Worm (Caenorhabditis elegans): ENCODE measurements around the gene snai-1.

DNA sequence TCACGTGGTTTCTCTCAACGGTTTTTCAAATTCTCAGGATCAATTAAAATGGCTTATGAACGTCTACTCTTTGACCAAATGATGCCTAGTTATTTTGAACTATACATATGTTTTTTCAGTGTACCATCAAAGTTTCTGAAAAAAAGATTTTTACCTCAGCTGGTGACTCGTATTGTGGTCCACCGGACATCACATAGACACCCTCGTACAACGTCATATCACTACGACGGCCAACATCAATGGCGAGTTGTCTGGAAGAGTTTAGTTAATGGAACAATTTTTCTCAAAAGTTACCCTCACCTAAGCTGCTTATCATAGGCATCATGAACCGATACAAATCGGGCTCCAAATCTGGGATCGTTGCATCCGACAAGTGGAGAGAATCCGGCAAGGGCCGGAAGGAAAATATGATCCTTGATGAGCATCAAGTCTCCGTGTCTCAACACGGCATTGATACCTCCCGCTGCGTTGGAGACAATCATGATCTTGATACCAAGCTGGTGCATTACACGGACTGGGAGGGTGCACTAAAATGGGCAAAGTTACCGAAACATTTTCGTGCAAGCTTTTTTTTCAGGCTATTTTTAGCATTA lies 20.3 kb downstream of the snai-1 start:
- TF ChIP-seq flt-1 (GFP tag; IDR thresholded peaks at IDR 0.05): no peak
- TF ChIP-seq klf-2 (GFP tag; conservative IDR thresholded peaks at IDR 0.05): no peak
- no peak for TF ChIP-seq med-1 (GFP tag; optimal IDR thresholded peaks at IDR 0.05; ENCODE audit: insufficient read depth)
- no peak for TF ChIP-seq tab-1 (GFP tag; IDR thresholded peaks at IDR 0.05)

All from whole organism, midembryonic.